Fruit fly (Drosophila melanogaster): ENCODE measurements around the gene gdrd.

gdrd gene

dm6 chr3L:14706461-14706880 lies 15.3 kb downstream of the gdrd start (continued):
- TF ChIP-seq CG7786 (GFP tag; optimal IDR thresholded peaks at IDR 0.05) = no peak
- no peak for TF ChIP-seq CTCF (GFP tag; optimal IDR thresholded peaks at IDR 0.05)
- TF ChIP-seq Oaz (GFP tag; IDR thresholded peaks at IDR 0.05) = no peak
- no peak for TF ChIP-seq CG16815 (GFP tag; optimal IDR thresholded peaks at IDR 0.05)
- TF ChIP-seq CG6654 (GFP tag; optimal IDR thresholded peaks at IDR 0.05) = no peak
- TF ChIP-seq esg (GFP tag; conservative IDR thresholded peaks at IDR 0.05) = no peak
- no peak for TF ChIP-seq twi (tag; optimal IDR thresholded peaks at IDR 0.05)
- no peak for TF ChIP-seq hth (optimal IDR thresholded peaks at IDR 0.05)
- TF ChIP-seq Ssrp (tag; optimal IDR thresholded peaks at IDR 0.05) = no peak
- no peak for TF ChIP-seq Nf-YB (GFP tag; optimal IDR thresholded peaks at IDR 0.05)
- no peak for TF ChIP-seq nerfin-1 (tag; optimal IDR thresholded peaks at IDR 0.05)
- TF ChIP-seq CG16863 (GFP tag; optimal IDR thresholded peaks at IDR 0.05) = no peak
- no peak for TF ChIP-seq CG4282 (GFP tag; optimal IDR thresholded peaks at IDR 0.05)
- peak; percentile 98 for TF ChIP-seq chinmo (GFP tag; IDR thresholded peaks at IDR 0.05; ENCODE audit: partially characterized antibody)
- no peak for TF ChIP-seq CG10267 (tag; optimal IDR thresholded peaks at IDR 0.05)
- no peak for TF ChIP-seq ssp (GFP tag; IDR thresholded peaks at IDR 0.05)
- no peak for TF ChIP-seq HLH3B (GFP tag; IDR thresholded peaks at IDR 0.05)
- TF ChIP-seq ewg (GFP tag; optimal IDR thresholded peaks at IDR 0.05) = no peak
- no peak for TF ChIP-seq Doc2 (GFP tag; IDR thresholded peaks at IDR 0.05)
- TF ChIP-seq CG8359 (GFP tag; optimal IDR thresholded peaks at IDR 0.05; ENCODE audit: borderline replicate concordance) = no peak
- TF ChIP-seq CG1832 (GFP tag; optimal IDR thresholded peaks at IDR 0.05) = no peak
- no peak for TF ChIP-seq Sry-δ (GFP tag; optimal IDR thresholded peaks at IDR 0.05)
- no peak for TF ChIP-seq da (GFP tag; optimal IDR thresholded peaks at IDR 0.05)
- TF ChIP-seq CG30431 (GFP tag; optimal IDR thresholded peaks at IDR 0.05) = no peak
- TF ChIP-seq CG7839 (tag; optimal IDR thresholded peaks at IDR 0.05) = no peak
- TF ChIP-seq Lhr (GFP tag; optimal IDR thresholded peaks at IDR 0.05) = no peak
- TF ChIP-seq grau (tag; optimal IDR thresholded peaks at IDR 0.05) = no peak
- peak; percentile 98 for TF ChIP-seq z (GFP tag; IDR thresholded peaks at IDR 0.05)
- TF ChIP-seq gcm2 (GFP tag; optimal IDR thresholded peaks at IDR 0.05) = no peak
- no peak for TF ChIP-seq eyg (GFP tag; optimal IDR thresholded peaks at IDR 0.05)
- TF ChIP-seq Six4 (GFP tag; optimal IDR thresholded peaks at IDR 0.05) = no peak
- TF ChIP-seq CG10462 (GFP tag; optimal IDR thresholded peaks at IDR 0.05) = no peak
- TF ChIP-seq org-1 (GFP tag; optimal IDR thresholded peaks at IDR 0.05) = no peak
- no peak for TF ChIP-seq phol (tag; optimal IDR thresholded peaks at IDR 0.05)
- TF ChIP-seq mam (GFP tag; optimal IDR thresholded peaks at IDR 0.05) = no peak
- peak; percentile 99 for TF ChIP-seq kah (GFP tag; optimal IDR thresholded peaks at IDR 0.05)
- TF ChIP-seq CG9609 (GFP tag; optimal IDR thresholded peaks at IDR 0.05) = no peak
- TF ChIP-seq CG5953 (GFP tag; IDR thresholded peaks at IDR 0.05) = no peak
- TF ChIP-seq CG30020 (tag; optimal IDR thresholded peaks at IDR 0.05) = no peak
- TF ChIP-seq Ravus (GFP tag; IDR thresholded peaks at IDR 0.05) = no peak
- no peak for TF ChIP-seq salm (tag; optimal IDR thresholded peaks at IDR 0.05)
- no peak for TF ChIP-seq klu (GFP tag; IDR thresholded peaks at IDR 0.05)
- TF ChIP-seq prd (optimal IDR thresholded peaks at IDR 0.05) = no peak
- no peak for TF ChIP-seq prd (GFP tag; IDR thresholded peaks at IDR 0.05)
- no peak for TF ChIP-seq otp (GFP tag; IDR thresholded peaks at IDR 0.05)
- TF ChIP-seq CG31224 (GFP tag; IDR thresholded peaks at IDR 0.05) = no peak
- no peak for TF ChIP-seq Ets97D (GFP tag; optimal IDR thresholded peaks at IDR 0.05)
- TF ChIP-seq Fer2 (tag; optimal IDR thresholded peaks at IDR 0.05) = no peak
- no peak for TF ChIP-seq CG2889 (GFP tag; IDR thresholded peaks at IDR 0.05)
- no peak for TF ChIP-seq CG2129 (GFP tag; IDR thresholded peaks at IDR 0.05; ENCODE audit: partially characterized antibody)
- no peak for TF ChIP-seq Ets65A (GFP tag)
- no peak for TF ChIP-seq NFAT (GFP tag; IDR thresholded peaks at IDR 0.05)
- no peak for TF ChIP-seq ttk (GFP tag; IDR thresholded peaks at IDR 0.05)
- TF ChIP-seq CG3838 (GFP tag; optimal IDR thresholded peaks at IDR 0.05) = no peak
